Worm (Caenorhabditis elegans) whole organism, L4 larva: ENCODE data around the gene F20G2.3.

Experiments used
- F37D6.2 ChIP-seq: sonication (generic microtip); optimal IDR thresholded peaks from 2 replicates; lab custom pipeline; 2016; ENCODE audit warnings: mild to moderate bottlenecking, missing genetic modification characterization, missing compliant biosample characterization
- F44E2.7 ChIP-seq: fragments of 200-800 bp; sonication (Bioruptor generic); IDR thresholded peaks from 2 replicates; pipeline ENCODE4 v2.1.2; 2022; ENCODE audit warnings: missing genetic modification characterization, missing compliant biosample characterization
- T20F7.1 ChIP-seq: fragments of 200-800 bp; sonication (Bioruptor generic); optimal IDR thresholded peaks from 2 replicates; lab custom pipeline; 2018; ENCODE audit warnings: mild to moderate bottlenecking, missing genetic modification characterization, missing compliant biosample characterization
- Y5F2A.4 ChIP-seq: fragments of 200-800 bp; sonication (Bioruptor generic); optimal IDR thresholded peaks from 2 replicates; lab custom pipeline; 2018; ENCODE audit warnings: mild to moderate bottlenecking, missing genetic modification characterization, missing compliant biosample characterization
- aha-1 ChIP-seq: fragments of 150-350 bp; peaks from one replicate; lab custom pipeline; 2014; ENCODE audit warnings: missing biosample characterization, missing genetic modification characterization
- ama-1 ChIP-seq: fragments of 150-350 bp; optimal IDR thresholded peaks from 2 replicates; lab custom pipeline; 2014; ENCODE audit warnings: inconsistent platforms, mixed read lengths
- ceh-20 ChIP-seq: fragments of 200-800 bp; sonication (Bioruptor generic); IDR thresholded peaks from 2 replicates; pipeline ENCODE4 v1.3.6; 2022; ENCODE audit warnings: missing genetic modification reagents, missing genetic modification characterization, missing compliant biosample characterization
- ceh-28 ChIP-seq: fragments of 150-350 bp; optimal IDR thresholded peaks from 2 replicates; lab custom pipeline; 2014; ENCODE audit warnings: missing biosample characterization, missing genetic modification reagents, missing genetic modification characterization
- ces-1 ChIP-seq: fragments of 150-350 bp; sonication (generic microtip); optimal IDR thresholded peaks from 4 replicates; lab custom pipeline; 2014; ENCODE audit warnings: missing biosample characterization, missing genetic modification reagents, missing genetic modification characterization
- ctbp-1 ChIP-seq: fragments of 200-800 bp; sonication (Bioruptor generic); IDR thresholded peaks from 2 replicates; pipeline ENCODE4 v1.3.6; 2022; ENCODE audit warnings: missing genetic modification reagents, missing genetic modification characterization, missing compliant biosample characterization
- daf-16 ChIP-seq, 3 experiments: sonication (generic microtip); optimal IDR thresholded peaks; 2 replicates each; lab custom pipeline; 2016 to 2017; ENCODE audit warnings: missing genetic modification characterization in 3 of 3, missing genetic modification reagents in 3 of 3, mild to moderate bottlenecking in 2 of 3, missing compliant biosample characterization in 2 of 3, missing biosample characterization in 1 of 3, moderate library complexity in 1 of 3
- dmd-6 ChIP-seq: fragments of 200-800 bp; sonication (Bioruptor generic); IDR thresholded peaks from 2 replicates; pipeline ENCODE4 v1.3.6; 2022; ENCODE audit warnings: missing genetic modification reagents, missing genetic modification characterization, missing compliant biosample characterization
- dpl-1 ChIP-seq: fragments of 150-350 bp; optimal IDR thresholded peaks from 2 replicates; lab custom pipeline; 2014; ENCODE audit warnings: missing biosample characterization, missing genetic modification reagents, missing genetic modification characterization
- duxl-1 ChIP-seq: sonication (generic microtip); optimal IDR thresholded peaks from 2 replicates; lab custom pipeline; 2016; ENCODE audit warnings: mild to moderate bottlenecking, missing genetic modification characterization, moderate library complexity, missing compliant biosample characterization; ENCODE audit not compliant: poor library complexity
- egl-27 ChIP-seq: sonication (generic microtip); optimal IDR thresholded peaks from 3 replicates; lab custom pipeline; 2017; ENCODE audit warnings: missing biosample characterization, missing genetic modification reagents, missing genetic modification characterization
- egl-43 ChIP-seq: fragments of 200-800 bp; sonication (Bioruptor generic); IDR thresholded peaks from 2 replicates; pipeline ENCODE4 v1.3.6; 2022; ENCODE audit warnings: missing genetic modification reagents, missing genetic modification characterization, missing compliant biosample characterization
- hif-1 ChIP-seq, 2 experiments: sonication (generic microtip); optimal IDR thresholded peaks; 2 replicates each; lab custom pipeline; 2016 to 2017; ENCODE audit warnings: missing compliant biosample characterization in 2 of 2, missing genetic modification characterization in 2 of 2, missing genetic modification reagents in 2 of 2, missing genotype in 2 of 2, mild to moderate bottlenecking in 1 of 2
- hlh-11 ChIP-seq: fragments of 200-800 bp; sonication (Bioruptor generic); optimal IDR thresholded peaks from 2 replicates; lab custom pipeline; 2018; ENCODE audit warnings: mild to moderate bottlenecking, missing genetic modification characterization, missing compliant biosample characterization
- hlh-30 ChIP-seq: sonication (generic microtip); optimal IDR thresholded peaks from 2 replicates; lab custom pipeline; 2017; ENCODE audit warnings: antibody characterized with exemption, mild to moderate bottlenecking, missing genetic modification characterization, missing compliant biosample characterization; ENCODE audit not compliant: insufficient read depth
- hmg-1.1 ChIP-seq: fragments of 200-800 bp; sonication (Bioruptor generic); IDR thresholded peaks from 2 replicates; pipeline ENCODE4 v1.3.6; 2022; ENCODE audit warnings: missing genetic modification reagents, missing genetic modification characterization, missing compliant biosample characterization
- lin-1 ChIP-seq: fragments of 200-800 bp; sonication (Bioruptor generic); IDR thresholded peaks from 2 replicates; pipeline ENCODE4 v1.3.6; 2022; ENCODE audit warnings: missing genetic modification reagents, missing genetic modification characterization, missing compliant biosample characterization
- lin-15B ChIP-seq: fragments of 150-350 bp; sonication (generic microtip); optimal IDR thresholded peaks from 3 replicates; lab custom pipeline; 2014; ENCODE audit warnings: missing biosample characterization, missing genetic modification characterization
- lin-38 ChIP-seq: fragments of 200-800 bp; sonication (Bioruptor generic); IDR thresholded peaks from 2 replicates; pipeline ENCODE4 v1.3.6; 2022; ENCODE audit warnings: missing genetic modification reagents, missing genetic modification characterization, missing compliant biosample characterization
- lin-39 ChIP-seq: fragments of 150-350 bp; optimal IDR thresholded peaks from 2 replicates; lab custom pipeline; 2014; ENCODE audit warnings: missing biosample characterization, missing genetic modification reagents, missing genetic modification characterization
- lsy-2 ChIP-seq, 2 experiments: fragments of 150-350 bp in 1 of 2; sonication (generic microtip) in 1 of 2; optimal IDR thresholded peaks; 2 replicates each; lab custom pipeline; 2014 to 2017; ENCODE audit warnings: missing biosample characterization in 2 of 2, missing genetic modification characterization in 2 of 2
- mdl-1 ChIP-seq, 2 experiments: fragments of 150-350 bp in 1 of 2; sonication (generic microtip) in 1 of 2; optimal IDR thresholded peaks; 2 replicates each; lab custom pipeline; 2014 to 2017; ENCODE audit warnings: missing biosample characterization in 2 of 2, missing genetic modification characterization in 2 of 2
- mes-2 ChIP-seq: sonication (generic microtip); optimal IDR thresholded peaks from 2 replicates; lab custom pipeline; 2016; ENCODE audit warnings: missing genotype, mild to moderate bottlenecking, missing genetic modification characterization, missing compliant biosample characterization; ENCODE audit not compliant: poor library complexity, severe bottlenecking
- mxl-3 ChIP-seq: fragments of 200-800 bp; sonication (Bioruptor generic); optimal IDR thresholded peaks from 2 replicates; lab custom pipeline; 2018; ENCODE audit warnings: mild to moderate bottlenecking, missing genetic modification characterization, missing compliant biosample characterization
- nhr-11 ChIP-seq: fragments of 150-350 bp; optimal IDR thresholded peaks from 2 replicates; lab custom pipeline; 2014; ENCODE audit warnings: missing biosample characterization, missing genetic modification characterization
- nhr-25 ChIP-seq: sonication (generic microtip); optimal IDR thresholded peaks from 2 replicates; lab custom pipeline; 2017; ENCODE audit warnings: missing genetic modification characterization, mild to moderate bottlenecking, missing compliant biosample characterization, antibody characterized with exemption, moderate library complexity, borderline replicate concordance; ENCODE audit not compliant: insufficient read depth
- nhr-28 ChIP-seq: fragments of 150-350 bp; optimal IDR thresholded peaks from 2 replicates; lab custom pipeline; 2014; ENCODE audit warnings: missing biosample characterization, missing genetic modification characterization
- nhr-41 ChIP-seq: fragments of 200-800 bp; sonication (Bioruptor generic); IDR thresholded peaks from 2 replicates; pipeline ENCODE4 v1.3.6; 2022; ENCODE audit warnings: missing genetic modification reagents, missing genetic modification characterization, missing compliant biosample characterization
- nhr-48 ChIP-seq: sonication (generic microtip); optimal IDR thresholded peaks from 2 replicates; lab custom pipeline; 2016; ENCODE audit warnings: mild to moderate bottlenecking, missing genetic modification characterization, missing compliant biosample characterization
- nhr-6 ChIP-seq: fragments of 150-350 bp; optimal IDR thresholded peaks from 2 replicates; lab custom pipeline; 2014; ENCODE audit warnings: missing biosample characterization, missing genetic modification characterization
- nhr-77 ChIP-seq: fragments of 150-350 bp; optimal IDR thresholded peaks from 2 replicates; lab custom pipeline; 2014; ENCODE audit warnings: missing biosample characterization, missing genetic modification characterization
- pha-4 ChIP-seq, 2 experiments: fragments of 150-350 bp in 1 of 2; fragments of 200-800 bp in 1 of 2; sonication (Bioruptor generic) in 1 of 2; IDR thresholded peaks in 1 of 2; optimal IDR thresholded peaks in 1 of 2; 2 replicates each; pipeline versions ENCODE4 v1.3.6 to Lab custom; 2014 to 2022; ENCODE audit warnings: missing genetic modification characterization in 2 of 2, missing genetic modification reagents in 2 of 2, missing biosample characterization in 1 of 2, missing compliant biosample characterization in 1 of 2
- rbr-2 ChIP-seq: sonication (generic microtip); optimal IDR thresholded peaks from 2 replicates; lab custom pipeline; 2016; ENCODE audit warnings: missing genotype, missing genetic modification characterization, missing compliant biosample characterization
- saeg-2 ChIP-seq: fragments of 200-800 bp; sonication (Bioruptor generic); IDR thresholded peaks from 2 replicates; pipeline ENCODE4 v1.3.6; 2022; ENCODE audit warnings: missing genetic modification reagents, missing genetic modification characterization, missing compliant biosample characterization
- set-16 ChIP-seq: fragments of 200-800 bp; sonication (Bioruptor generic); IDR thresholded peaks from 2 replicates; pipeline ENCODE4 v1.3.6; 2022; ENCODE audit warnings: missing genetic modification reagents, missing genetic modification characterization, missing compliant biosample characterization
- unc-62 ChIP-seq, 3 experiments: fragments of 150-350 bp in 1 of 3; sonication (generic microtip); optimal IDR thresholded peaks in 2 of 3; peaks in 1 of 3; 1 replicate in 1 of 3; 2 replicates in 2 of 3; lab custom pipeline; 2014 to 2017; ENCODE audit warnings: missing biosample characterization in 3 of 3, missing genetic modification characterization in 3 of 3, missing genetic modification reagents in 3 of 3, missing genotype in 1 of 3
- vab-7 ChIP-seq: fragments of 200-800 bp; sonication (Bioruptor generic); IDR thresholded peaks from 2 replicates; pipeline ENCODE4 v1.3.6; 2022; ENCODE audit warnings: missing genetic modification reagents, missing genetic modification characterization, missing compliant biosample characterization
- ztf-11 ChIP-seq: fragments of 150-350 bp; optimal IDR thresholded peaks from 2 replicates; lab custom pipeline; 2014; ENCODE audit warnings: missing biosample characterization, missing genetic modification characterization
- ztf-7 ChIP-seq: fragments of 150-350 bp; optimal IDR thresholded peaks from 2 replicates; lab custom pipeline; 2014; ENCODE audit warnings: missing biosample characterization, missing genetic modification characterization

Gene F20G2.3

ce11 chrV:13812330-13812729 is 44.0 kb upstream of the F20G2.3 start:
- TF ChIP-seq lin-38: no peak
- peak; percentile 47 for TF ChIP-seq ces-1 (GFP tag; lab: Kevin White, UChicago)
- TF ChIP-seq unc-62 (GFP tag; optimal IDR thresholded peaks at IDR 0.05 in 1 of 2; lab: Kevin White, UChicago): no peak
- TF ChIP-seq unc-62 (tag; optimal IDR thresholded peaks at IDR 0.05; lab: Kevin White, UChicago): no peak
- no peak for TF ChIP-seq ztf-11 (tag; lab: Kevin White, UChicago)

ce11 chrV:13808462-13808867 is 40.2 kb upstream of the F20G2.3 start:
- no peak for TF ChIP-seq duxl-1 (tag; lab: Kevin White, UChicago)
- TF ChIP-seq T20F7.1 (GFP tag; lab: Kevin White, UChicago): peak; percentile 2
- peak; percentile 21 for TF ChIP-seq nhr-77
- peak in 1 of 2 experiments; percentile 91 for TF ChIP-seq hif-1 (tag; optimal IDR thresholded peaks at IDR 0.05; lab: Kevin White, UChicago)
- no peak for TF ChIP-seq saeg-2 (GFP tag; lab: Robert Waterston, UW)
- peak; percentile 74 for TF ChIP-seq hmg-1.1 (GFP tag; lab: Robert Waterston, UW)
- TF ChIP-seq ceh-20 (GFP tag; lab: Robert Waterston, UW): peak; percentile 25; the same call in 1 of the 2 replicates
- peak; percentile 73 for TF ChIP-seq rbr-2
- no peak for TF ChIP-seq ztf-7 (tag; lab: Kevin White, UChicago)
- TF ChIP-seq lsy-2 (tag; optimal IDR thresholded peaks at IDR 0.05; lab: Kevin White, UChicago): peak; percentile 46 to 49
- no peak for TF ChIP-seq egl-27 (tag; lab: Kevin White, UChicago)
- TF ChIP-seq F44E2.7: 0 out of 2 replicates have a peak, but pooled peaks have one; percentile 27
- peak in 1 of 2 experiments; percentile 1 for TF ChIP-seq daf-16 (GFP tag; optimal IDR thresholded peaks at IDR 0.05; lab: Kevin White, UChicago)
- peak; percentile 49 for TF ChIP-seq daf-16 (tag; optimal IDR thresholded peaks at IDR 0.05; lab: Kevin White, UChicago)
- TF ChIP-seq lin-1: 0 out of 2 replicates have a peak, but pooled peaks have one; percentile 31
- peak; percentile 17; the same call in 1 of the 2 replicates for TF ChIP-seq set-16 (GFP tag; lab: Robert Waterston, UW)
- TF ChIP-seq nhr-6 (tag; lab: Kevin White, UChicago): peak; percentile 92
- TF ChIP-seq lin-15B (tag; lab: Kevin White, UChicago): no peak
- peak; percentile 66 for TF ChIP-seq nhr-28 (tag; lab: Kevin White, UChicago)
- TF ChIP-seq mes-2 (tag; lab: Kevin White, UChicago): peak; percentile 75
- TF ChIP-seq nhr-25 (tag; lab: Kevin White, UChicago): peak; percentile 28
- 0 out of 2 replicates have a peak, but pooled peaks have one; percentile 6 for TF ChIP-seq vab-7
- peak in 1 of 2 experiments; percentile 78 for TF ChIP-seq mdl-1 (tag; optimal IDR thresholded peaks at IDR 0.05; lab: Kevin White, UChicago)
- TF ChIP-seq ctbp-1: peak; percentile 66; the same call in 1 of the 2 replicates
- TF ChIP-seq pha-4 (GFP tag; IDR thresholded peaks at IDR 0.05; lab: Robert Waterston, UW): no peak
- peak; percentile 28 for TF ChIP-seq pha-4 (tag; optimal IDR thresholded peaks at IDR 0.05; lab: Kevin White, UChicago)
- peak in 1 of 2 experiments; percentile 94 for TF ChIP-seq unc-62 (GFP tag; optimal IDR thresholded peaks at IDR 0.05 in 1 of 2; lab: Kevin White, UChicago)
- TF ChIP-seq unc-62 (tag; optimal IDR thresholded peaks at IDR 0.05; lab: Kevin White, UChicago): no peak
- TF ChIP-seq F37D6.2 (tag; lab: Kevin White, UChicago): peak; percentile 25
- TF ChIP-seq ama-1 (lab: Kevin White, UChicago): no peak
- no peak for TF ChIP-seq Y5F2A.4 (GFP tag; lab: Kevin White, UChicago)
- peak; percentile 84 for TF ChIP-seq aha-1
- TF ChIP-seq dpl-1 (GFP tag; lab: Kevin White, UChicago): peak; percentile 19
- peak; percentile 49 for TF ChIP-seq hlh-30 (tag; lab: Kevin White, UChicago)
- peak; percentile 83 for TF ChIP-seq hlh-11 (tag; lab: Kevin White, UChicago)
- no peak for TF ChIP-seq nhr-41
- TF ChIP-seq nhr-11: peak; percentile 79
- TF ChIP-seq egl-43: peak; percentile 55; the same call in 1 of the 2 replicates
- no peak for TF ChIP-seq lin-39 (tag; lab: Kevin White, UChicago)
- peak; percentile 28 for TF ChIP-seq nhr-48 (tag; lab: Kevin White, UChicago)
- peak; percentile 60 for TF ChIP-seq dmd-6 (GFP tag; lab: Robert Waterston, UW)
- TF ChIP-seq ceh-28 (tag; lab: Kevin White, UChicago): peak; percentile 16
- TF ChIP-seq mxl-3 (GFP tag; lab: Kevin White, UChicago): peak; percentile 74
